Fruit fly (Drosophila melanogaster): ENCODE data around the gene Nup58.

Gene Nup58

dm6 chr3R:19672905-19673304 lies 28.1 kb downstream of the Nup58 start:
- no peak for TF ChIP-seq noc (tag; optimal IDR thresholded peaks at IDR 0.05)

DNA sequence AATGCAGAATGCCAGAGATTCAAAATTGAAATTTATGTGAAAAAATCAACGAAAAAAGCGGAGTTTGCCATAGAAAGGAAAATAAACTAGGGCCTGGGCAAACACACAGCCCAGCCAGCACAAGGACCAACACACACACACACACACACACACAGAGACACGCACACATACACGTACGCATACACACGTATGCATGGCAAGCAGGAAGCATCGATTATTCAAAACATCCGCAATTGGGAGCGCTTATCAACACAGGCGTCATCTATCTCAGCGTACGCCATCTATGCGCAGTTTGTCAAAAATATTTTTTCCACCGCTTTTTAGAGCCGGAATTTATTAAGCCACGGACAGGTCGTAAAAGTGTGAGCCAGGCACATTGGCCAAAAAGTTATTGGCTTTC lies 35.0 kb downstream of the Nup58 start:
- TF ChIP-seq noc (tag; optimal IDR thresholded peaks at IDR 0.05): no peak

DNA sequence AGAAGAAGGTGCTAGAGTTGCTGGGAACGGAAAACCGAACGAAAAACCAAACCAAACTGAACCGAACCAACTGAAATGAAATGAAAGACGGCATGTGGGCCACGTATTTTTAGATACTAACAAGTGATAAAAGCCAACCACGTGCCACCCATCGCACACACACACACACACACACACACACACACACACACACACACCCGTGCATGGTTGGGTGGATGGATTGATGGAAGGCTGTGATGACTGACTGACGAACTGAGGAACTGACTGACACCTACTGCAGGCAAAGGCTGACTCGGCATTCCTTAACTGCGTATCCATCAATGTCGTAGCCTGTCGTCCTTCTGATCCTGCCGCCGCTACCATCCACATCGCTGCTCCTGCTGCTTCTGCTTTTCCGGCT lies 37.6 kb downstream of the Nup58 start:
- no peak for TF ChIP-seq noc (tag; optimal IDR thresholded peaks at IDR 0.05)

Measured in whole organism, larva.